Fruit fly (Drosophila melanogaster): ENCODE results near the gene Eip75B.
A peak's percentile ranks its signal among the peaks of the same experiment; 100 is the strongest.

The Eip75B gene

DNA sequence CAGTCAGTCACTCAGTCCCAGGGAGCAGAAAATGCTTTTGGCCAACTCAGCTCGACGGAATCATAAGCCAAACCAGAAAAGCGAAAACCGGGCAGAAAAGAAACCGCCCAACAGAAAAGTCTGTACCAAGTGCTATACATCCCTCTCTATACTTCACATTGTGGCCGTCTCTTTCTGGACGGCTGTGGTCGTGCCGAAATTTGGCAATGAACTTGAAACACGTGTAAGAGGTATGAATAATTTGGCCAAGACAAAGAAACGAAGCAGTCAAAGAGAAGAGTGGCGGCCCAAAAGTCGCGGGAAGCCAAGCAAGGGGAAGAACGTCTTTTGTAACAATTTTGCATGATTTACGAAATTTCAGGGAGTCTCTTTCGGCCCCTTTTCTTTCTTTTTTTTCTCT lies 50.2 kb downstream of the Eip75B start:
- TF ChIP-seq CG8478 (optimal IDR thresholded peaks at IDR 0.05) (no peak), CTCF (optimal IDR thresholded peaks at IDR 0.05) (no peak)

DNA sequence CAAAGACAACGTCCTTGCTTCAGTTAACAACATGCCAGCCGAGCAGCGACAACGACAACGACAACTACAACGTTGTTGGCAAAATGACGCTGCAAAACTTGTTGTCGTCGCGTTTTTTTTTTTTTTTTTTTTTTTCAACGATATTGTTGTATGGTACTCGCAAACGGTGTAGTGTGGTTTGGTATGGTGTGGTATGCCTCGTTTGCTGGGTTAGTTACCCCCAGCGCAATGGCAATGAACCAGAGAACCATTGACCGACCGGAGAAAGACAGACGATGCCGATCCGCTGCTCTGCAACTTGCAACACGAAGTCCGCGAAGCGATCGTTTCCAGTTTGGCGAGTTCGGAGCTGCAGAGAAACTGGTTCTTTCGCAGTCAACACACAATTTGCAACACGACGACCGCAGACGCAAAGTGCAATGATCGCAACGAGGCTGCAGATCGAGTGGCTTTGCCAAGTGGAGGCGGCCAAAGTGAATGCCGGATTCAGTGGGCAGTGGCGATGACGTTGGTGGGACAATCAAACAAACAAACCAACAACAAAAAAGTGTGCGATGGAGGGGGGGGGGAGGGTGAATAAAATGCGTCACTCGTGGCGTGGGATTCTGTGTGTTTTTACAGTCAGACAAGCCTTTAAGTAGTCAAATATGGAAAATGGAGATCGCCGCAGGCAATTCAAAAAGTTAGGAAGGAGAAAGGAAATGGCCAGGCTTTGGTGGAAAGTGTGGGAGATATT lies 51.1 kb downstream of the Eip75B start:
- no peak for TF ChIP-seq CG8478 (optimal IDR thresholded peaks at IDR 0.05)
- TF ChIP-seq CTCF (optimal IDR thresholded peaks at IDR 0.05) = no peak

DNA sequence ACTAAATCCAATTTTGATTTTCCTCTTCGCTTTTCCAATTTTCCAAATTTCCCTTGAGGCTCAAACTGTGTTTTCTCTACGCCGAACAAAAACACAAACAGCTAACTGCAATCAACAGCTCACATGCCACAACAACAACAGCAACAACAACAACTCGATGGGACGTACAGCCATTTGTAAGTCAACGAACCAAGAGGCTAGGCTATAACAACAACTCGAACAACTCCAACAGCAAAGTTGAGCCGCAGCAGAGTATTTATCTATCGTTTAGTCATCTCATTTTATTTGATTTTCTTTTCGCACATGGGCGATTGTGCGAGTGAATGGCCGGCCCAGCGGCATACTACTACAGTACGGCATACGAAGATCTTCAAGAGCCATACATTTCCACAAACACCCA lies 51.7 kb downstream of the Eip75B start:
- TF ChIP-seq CG8478 (optimal IDR thresholded peaks at IDR 0.05) (no peak), CTCF (optimal IDR thresholded peaks at IDR 0.05) (no peak)

DNA sequence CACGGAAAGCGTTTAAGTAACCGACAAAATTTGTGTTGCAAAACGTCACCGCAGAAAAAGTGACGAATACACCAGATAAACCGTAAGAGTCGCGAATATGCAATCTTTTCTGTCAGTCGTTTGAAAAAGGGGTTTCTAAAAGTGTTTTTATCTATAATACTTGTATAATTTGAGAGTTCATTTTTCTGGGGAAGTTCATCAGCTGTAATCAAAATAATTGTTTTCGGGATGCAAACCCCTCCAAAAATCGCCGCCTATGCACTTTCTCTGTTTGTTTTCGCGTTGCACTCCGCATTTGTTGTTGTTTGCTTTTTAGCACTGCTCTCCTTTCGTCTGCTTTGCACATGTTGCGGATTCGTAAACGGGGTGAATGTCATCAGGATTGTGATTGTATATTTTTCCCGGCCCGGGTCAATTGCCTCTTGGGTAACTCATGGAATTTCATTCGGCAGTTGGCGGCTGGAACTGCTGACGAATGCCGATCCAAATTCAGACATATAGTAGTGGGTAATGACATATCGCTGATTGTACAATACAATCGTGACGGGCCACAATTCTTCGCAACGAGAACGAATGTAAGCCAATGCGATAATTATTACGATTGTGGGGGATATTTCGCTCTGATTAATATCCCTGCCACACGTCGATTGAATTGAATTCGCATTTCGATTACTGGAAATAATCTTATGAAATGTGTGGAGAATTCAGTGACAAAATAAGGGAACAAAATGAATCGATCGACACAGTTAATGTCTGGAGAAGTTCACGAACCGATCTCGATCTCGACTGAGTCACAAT lies 52.6 kb downstream of the Eip75B start:
- TF ChIP-seq CTCF (optimal IDR thresholded peaks at IDR 0.05) (no peak), CG8478 (optimal IDR thresholded peaks at IDR 0.05) (no peak)

DNA sequence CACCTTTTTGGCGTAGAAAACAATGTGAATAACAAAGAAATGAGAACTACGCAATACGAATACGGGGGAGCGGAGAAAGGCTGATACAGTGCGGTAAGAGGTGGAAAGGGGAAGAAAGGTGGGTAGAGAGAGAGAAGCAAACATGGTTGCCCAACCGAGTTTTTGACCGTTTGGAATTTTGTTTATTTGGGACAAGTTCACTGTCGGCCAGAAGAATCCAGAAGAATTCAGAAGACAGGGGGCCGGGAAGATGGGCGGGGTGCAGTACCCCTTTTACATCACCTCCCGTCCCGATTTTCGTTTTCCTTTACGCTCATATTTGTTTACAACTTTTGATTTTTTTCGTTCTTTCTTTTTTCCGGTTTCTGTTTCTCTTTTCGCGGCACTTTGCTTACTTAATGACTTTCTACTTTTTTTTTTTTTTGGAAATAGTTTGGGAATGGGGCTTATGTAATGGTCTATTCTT lies 54.0 kb downstream of the Eip75B start:
- TF ChIP-seq CTCF (optimal IDR thresholded peaks at IDR 0.05) (no peak), CG8478 (optimal IDR thresholded peaks at IDR 0.05) (no peak)

DNA sequence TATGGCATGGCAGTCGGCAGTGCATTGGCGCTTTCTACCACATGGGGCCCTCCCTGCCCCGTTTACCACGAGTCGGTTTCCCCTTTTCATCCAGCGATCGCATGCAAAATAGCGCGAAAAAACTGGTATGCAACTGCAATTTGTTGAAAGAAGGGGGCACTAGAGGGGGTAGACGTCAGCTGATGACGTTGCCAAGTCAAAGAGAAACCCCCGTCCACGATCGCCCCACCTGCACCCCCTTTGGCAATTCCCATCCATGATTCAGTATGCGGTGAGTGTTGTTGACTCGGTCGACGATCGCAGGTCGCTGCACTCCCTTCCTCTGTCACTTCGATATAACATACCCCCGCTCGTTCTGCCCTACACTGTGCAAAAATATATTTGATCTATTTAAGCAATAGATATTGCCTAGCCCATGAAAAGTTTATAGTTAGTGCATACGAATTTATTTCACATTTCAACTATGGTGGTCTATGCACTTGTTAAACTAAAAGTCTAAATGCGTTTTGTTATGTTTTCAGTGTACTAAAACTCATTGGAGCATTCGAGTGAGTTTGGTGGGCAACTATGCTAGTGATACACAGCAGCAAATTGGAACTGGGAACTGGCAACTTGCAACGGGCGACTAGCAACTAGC lies 55.6 kb downstream of the Eip75B start:
- TF ChIP-seq CTCF (optimal IDR thresholded peaks at IDR 0.05) (no peak), CG8478 (optimal IDR thresholded peaks at IDR 0.05) (no peak)

DNA sequence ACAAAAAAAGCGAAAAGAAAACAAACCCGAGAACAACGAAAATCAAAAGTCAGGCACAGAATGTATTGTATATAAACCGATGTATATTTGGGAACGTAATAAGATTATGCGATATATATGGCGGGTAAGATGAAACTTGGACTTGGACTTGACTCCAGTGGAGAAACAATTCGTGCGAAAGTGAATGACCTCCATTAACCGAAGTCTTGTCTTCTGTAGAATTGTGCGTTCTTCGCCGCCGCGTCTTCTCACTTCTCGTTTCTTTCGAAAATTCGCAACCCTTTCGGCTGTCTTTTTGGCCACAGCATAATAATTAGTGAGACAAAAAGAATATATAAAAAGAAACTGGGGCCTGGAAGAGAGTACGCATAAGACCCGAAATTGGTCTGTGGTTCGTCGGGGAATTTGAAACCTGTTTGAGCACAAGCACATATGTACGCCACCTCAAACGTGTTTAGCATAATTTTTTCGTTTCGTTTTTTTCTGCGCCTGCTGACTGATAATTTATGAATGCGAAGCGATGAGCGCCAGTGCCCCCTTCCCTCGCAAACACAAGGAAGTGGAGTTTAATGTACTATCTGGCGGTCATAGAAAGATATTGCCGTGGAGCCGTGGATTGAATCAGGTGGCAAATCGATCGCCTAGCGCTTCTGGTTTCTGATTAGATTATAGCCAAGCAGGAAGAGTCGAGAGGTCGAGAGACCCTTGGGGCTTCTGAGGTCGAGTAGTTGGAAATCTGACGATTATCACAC lies 56.9 kb downstream of the Eip75B start:
- TF ChIP-seq CTCF (optimal IDR thresholded peaks at IDR 0.05) (no peak), CG8478 (optimal IDR thresholded peaks at IDR 0.05) (no peak)

DNA sequence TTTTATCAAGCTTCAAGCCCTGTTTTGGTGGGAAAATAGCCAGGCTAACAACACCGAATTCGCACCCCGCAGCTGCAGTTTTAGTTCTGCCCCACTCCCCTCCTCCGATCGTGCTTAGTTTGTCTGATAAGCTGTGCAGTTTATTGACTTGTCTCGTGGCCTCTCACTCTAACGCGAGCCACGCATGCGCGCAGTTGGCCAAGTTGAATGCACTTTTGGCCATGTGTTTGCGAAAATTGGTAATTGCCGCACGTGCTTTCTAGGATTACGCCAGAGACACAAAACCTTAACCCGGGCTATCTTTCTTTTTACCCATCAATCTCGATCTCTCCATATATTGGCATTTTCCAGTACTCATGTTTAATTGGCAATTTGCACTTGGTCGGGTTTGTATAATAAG lies 58.1 kb downstream of the Eip75B start:
- TF ChIP-seq CTCF (optimal IDR thresholded peaks at IDR 0.05) = no peak
- no peak for TF ChIP-seq CG8478 (optimal IDR thresholded peaks at IDR 0.05)

DNA sequence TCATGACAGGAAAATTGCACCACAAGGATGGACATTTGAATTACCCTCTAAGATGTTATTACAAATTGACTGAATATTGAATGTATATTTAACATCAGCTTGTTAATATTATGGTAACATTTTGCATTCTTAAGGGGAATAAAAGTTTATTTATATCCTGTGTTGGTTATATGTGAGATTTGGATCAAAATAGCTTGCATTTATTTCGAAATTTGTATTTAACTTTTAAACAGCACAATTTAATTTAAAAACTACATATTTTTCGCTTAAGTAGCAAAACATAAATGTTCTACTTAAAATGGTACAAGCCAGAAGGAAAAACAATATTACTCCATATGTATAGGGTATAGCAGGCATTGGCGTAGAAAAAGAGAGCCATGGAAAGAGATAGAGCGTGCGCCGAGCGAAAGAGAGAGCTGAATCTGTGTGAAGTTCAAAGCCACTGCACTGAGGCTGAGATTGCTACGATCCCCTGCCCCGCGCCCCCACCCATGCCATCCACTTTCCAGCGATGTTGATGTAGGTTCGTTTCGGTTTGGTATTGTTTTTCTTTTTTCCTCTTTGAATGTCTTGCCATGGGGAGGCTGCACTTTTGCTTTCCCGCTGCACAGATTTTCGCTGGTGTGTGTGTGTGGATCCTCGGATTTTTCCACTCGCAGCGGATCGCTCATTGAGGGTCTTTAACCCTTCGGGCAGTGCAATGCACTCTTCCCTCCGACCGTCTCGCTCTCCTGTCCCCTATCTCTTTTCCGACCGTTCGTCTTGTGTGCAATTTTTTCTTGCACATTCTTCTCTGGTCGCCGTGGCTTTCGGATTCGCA lies 59.2 kb downstream of the Eip75B start:
- TF ChIP-seq CTCF (optimal IDR thresholded peaks at IDR 0.05) (no peak), CG8478 (optimal IDR thresholded peaks at IDR 0.05) (no peak)

DNA sequence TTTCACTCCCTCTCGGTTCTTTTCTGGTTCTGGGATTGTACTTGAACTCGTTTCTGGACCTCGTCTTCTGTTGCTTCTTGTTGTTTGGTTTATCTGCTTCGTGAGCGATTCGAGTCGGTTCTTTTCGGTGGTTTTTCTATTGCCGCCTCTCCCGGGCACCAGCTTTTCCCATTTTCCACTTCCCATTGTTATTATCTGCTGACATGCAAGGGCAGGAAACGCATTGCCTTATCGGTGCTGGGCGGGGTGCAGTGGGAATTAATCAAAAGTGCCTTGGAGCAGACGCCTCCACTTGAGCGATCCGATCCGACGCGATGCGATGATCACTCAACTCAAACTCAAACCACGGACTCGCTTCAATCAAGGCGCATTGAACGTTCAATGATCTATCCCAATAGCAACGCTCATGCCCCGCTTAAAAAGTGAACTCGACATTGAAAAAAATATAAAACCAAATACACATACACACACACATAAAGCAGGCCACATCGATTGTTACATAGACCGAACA lies 59.9 kb downstream of the Eip75B start:
- TF ChIP-seq CTCF (optimal IDR thresholded peaks at IDR 0.05) (no peak), CG8478 (optimal IDR thresholded peaks at IDR 0.05) (no peak)

DNA sequence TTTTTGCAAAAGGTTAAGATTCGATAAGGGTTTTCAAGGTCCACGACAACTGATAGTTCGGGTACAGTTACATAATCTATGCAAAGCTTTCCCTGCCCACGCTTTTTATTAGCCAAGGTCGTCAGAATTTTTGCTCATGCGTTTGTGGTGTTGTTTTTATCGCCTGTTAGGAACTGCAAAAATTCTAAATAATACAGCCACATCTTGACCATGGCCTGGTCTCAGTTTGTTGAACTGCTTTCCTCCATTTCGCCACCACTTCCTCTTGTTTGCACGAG lies 60.7 kb downstream of the Eip75B start:
- TF ChIP-seq CG8478 (optimal IDR thresholded peaks at IDR 0.05) (no peak), CTCF (optimal IDR thresholded peaks at IDR 0.05) (no peak)

DNA sequence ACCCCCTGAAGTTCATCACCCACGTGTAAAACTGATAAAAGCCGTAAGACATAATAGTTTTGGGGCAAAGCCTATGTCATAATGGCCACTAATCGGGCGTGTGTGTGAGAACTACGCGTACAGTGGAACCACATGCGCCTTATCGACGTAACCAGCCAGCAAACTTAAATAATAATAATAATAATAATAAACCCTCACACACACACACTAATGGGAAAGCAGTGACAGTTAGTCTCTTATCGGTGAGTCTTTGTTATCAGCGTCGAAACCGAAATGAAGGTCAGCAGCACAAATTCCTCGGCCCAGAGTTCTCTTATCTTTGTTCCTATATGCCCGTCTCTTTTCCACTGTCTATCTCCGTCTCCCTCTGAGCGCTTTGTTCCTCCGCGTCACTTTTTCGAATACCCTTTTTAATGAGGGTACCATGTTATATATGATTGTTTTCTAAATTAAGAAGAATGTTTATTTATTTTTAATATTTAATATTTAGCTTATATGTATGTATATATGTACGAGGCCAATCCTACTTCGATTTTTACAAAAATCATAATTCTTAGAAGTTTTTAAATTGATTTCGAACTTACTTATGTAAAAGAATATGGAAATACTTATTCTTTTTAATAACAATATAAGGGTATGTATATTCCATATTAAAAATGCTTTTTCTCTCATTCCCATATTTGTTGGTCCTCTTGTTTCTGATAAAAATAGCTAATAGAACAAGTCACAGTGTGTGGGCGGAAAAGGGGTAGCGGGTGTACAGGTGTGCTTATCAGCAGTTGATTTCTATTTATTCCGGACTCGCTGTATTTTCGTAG lies 61.2 kb downstream of the Eip75B start:
- TF ChIP-seq CTCF (optimal IDR thresholded peaks at IDR 0.05) = no peak
- peak; percentile 79 for TF ChIP-seq CG8478 (optimal IDR thresholded peaks at IDR 0.05)

DNA sequence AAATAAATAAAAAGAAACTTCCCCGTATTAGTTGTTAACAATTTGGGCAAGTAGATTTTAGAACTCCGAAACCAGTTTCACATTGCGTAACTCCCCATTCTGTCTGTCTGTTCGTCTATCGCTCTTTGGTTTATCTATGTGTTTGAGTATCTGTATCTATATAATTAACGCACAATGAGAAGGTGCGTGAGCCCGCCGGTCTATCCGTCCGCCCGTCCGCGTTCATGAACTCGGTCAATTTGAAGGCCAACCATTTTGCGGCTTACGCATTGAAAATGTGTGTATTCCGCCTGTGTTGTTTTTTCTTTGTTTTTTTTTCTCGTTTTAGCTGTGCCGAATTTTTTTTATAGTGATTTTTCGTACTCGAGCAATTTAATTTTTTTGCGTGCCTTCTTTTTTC lies 62.3 kb downstream of the Eip75B start:
- no peak for TF ChIP-seq CG8478 (optimal IDR thresholded peaks at IDR 0.05)
